Worm (Caenorhabditis elegans) whole organism, mixed stage, embryonic: ENCODE data around the gene K10B3.5.

Source experiments
- bed-3 ChIP-seq: fragments of 200-800 bp; sonication (Bioruptor generic); optimal IDR thresholded peaks from 3 replicates; lab custom pipeline; 2018; ENCODE audit warnings: mild to moderate bottlenecking, missing genetic modification characterization, moderate library complexity, missing compliant biosample characterization
- flh-1 ChIP-seq: fragments of 200-800 bp; sonication (Bioruptor generic); optimal IDR thresholded peaks from 2 replicates; lab custom pipeline; 2018; ENCODE audit warnings: mild to moderate bottlenecking, missing genetic modification characterization, moderate library complexity, missing compliant biosample characterization
- nhr-12 ChIP-seq: fragments of 150-350 bp; optimal IDR thresholded peaks from 2 replicates; lab custom pipeline; 2014; ENCODE audit warnings: missing biosample characterization, missing genetic modification characterization
- nhr-2 ChIP-seq: fragments of 150-350 bp; optimal IDR thresholded peaks from 2 replicates; lab custom pipeline; 2014; ENCODE audit warnings: missing biosample characterization, missing genetic modification characterization
- tbx-8 ChIP-seq: fragments of 200-800 bp; sonication (Bioruptor generic); optimal IDR thresholded peaks from 2 replicates; lab custom pipeline; 2018; ENCODE audit warnings: mild to moderate bottlenecking, missing genetic modification characterization, moderate library complexity, missing compliant biosample characterization
- unc-62 ChIP-seq: fragments of 150-350 bp; optimal IDR thresholded peaks from 2 replicates; lab custom pipeline; 2014; ENCODE audit warnings: missing biosample characterization, missing genetic modification reagents, missing genetic modification characterization
- ztf-11 ChIP-seq: fragments of 150-350 bp; optimal IDR thresholded peaks from 2 replicates; lab custom pipeline; 2014; ENCODE audit warnings: missing biosample characterization, missing genetic modification characterization

ce11 chrX:3118596-3119287 lies 12.5 kb upstream of the K10B3.5 start:
- no peak for TF ChIP-seq ztf-11
- TF ChIP-seq nhr-12 (tag; lab: Kevin White, UChicago), result no peak
- no peak for TF ChIP-seq bed-3 (GFP tag; lab: Kevin White, UChicago)
- TF ChIP-seq flh-1 (GFP tag; lab: Kevin White, UChicago), result no peak
- TF ChIP-seq unc-62 (GFP tag; lab: Kevin White, UChicago), result no peak
- TF ChIP-seq tbx-8 (GFP tag; lab: Kevin White, UChicago), result no peak
- TF ChIP-seq nhr-2 (tag; lab: Kevin White, UChicago), result no peak
